Worm (Caenorhabditis elegans) whole organism, late embryonic: ENCODE results near the gene mrpl-35.

Experiments used
- F13H6.1 ChIP-seq: sonication (generic microtip); optimal IDR thresholded peaks from 2 replicates; lab custom pipeline; 2016; ENCODE audit warnings: missing genetic modification characterization, missing compliant biosample characterization
- K02D7.2 ChIP-seq: sonication (generic microtip); optimal IDR thresholded peaks from 2 replicates; lab custom pipeline; 2017; ENCODE audit warnings: mild to moderate bottlenecking, missing genetic modification characterization, missing compliant biosample characterization
- K09A11.1 ChIP-seq: sonication (generic microtip); optimal IDR thresholded peaks from 2 replicates; lab custom pipeline; 2017; ENCODE audit warnings: antibody characterized with exemption, mild to moderate bottlenecking, missing genetic modification characterization, missing compliant biosample characterization; ENCODE audit not compliant: insufficient read depth
- Y22D7AL.16 ChIP-seq: sonication (generic microtip); optimal IDR thresholded peaks from 2 replicates; lab custom pipeline; 2016; ENCODE audit warnings: missing genetic modification characterization, missing compliant biosample characterization
- ceh-18 ChIP-seq: sonication (generic microtip); optimal IDR thresholded peaks from 2 replicates; lab custom pipeline; 2016; ENCODE audit warnings: missing genetic modification characterization, missing compliant biosample characterization
- ceh-22 ChIP-seq: sonication (generic microtip); optimal IDR thresholded peaks from 2 replicates; lab custom pipeline; 2017; ENCODE audit warnings: missing biosample characterization, missing genetic modification characterization
- ceh-24 ChIP-seq: sonication (generic microtip); optimal IDR thresholded peaks from 2 replicates; lab custom pipeline; 2016; ENCODE audit warnings: mild to moderate bottlenecking, missing genetic modification characterization, missing compliant biosample characterization
- ceh-30 ChIP-seq: fragments of 150-350 bp; optimal IDR thresholded peaks from 2 replicates; lab custom pipeline; 2014; ENCODE audit warnings: missing biosample characterization, missing genetic modification characterization
- ceh-31 ChIP-seq: sonication (generic microtip); optimal IDR thresholded peaks from 2 replicates; lab custom pipeline; 2016; ENCODE audit warnings: missing genetic modification characterization, missing compliant biosample characterization
- ceh-34 ChIP-seq: sonication (generic microtip); optimal IDR thresholded peaks from 2 replicates; lab custom pipeline; 2016; ENCODE audit warnings: mild to moderate bottlenecking, missing genetic modification characterization, missing compliant biosample characterization
- ceh-48 ChIP-seq: sonication (generic microtip); optimal IDR thresholded peaks from 2 replicates; lab custom pipeline; 2016; ENCODE audit warnings: missing genetic modification characterization, inconsistent platforms, missing compliant biosample characterization
- ceh-6 ChIP-seq: fragments of 200-800 bp; sonication (Bioruptor generic); optimal IDR thresholded peaks from 2 replicates; lab custom pipeline; 2018; ENCODE audit warnings: mild to moderate bottlenecking, missing genetic modification characterization, missing compliant biosample characterization
- ceh-9 ChIP-seq: sonication (generic microtip); optimal IDR thresholded peaks from 2 replicates; lab custom pipeline; 2016; ENCODE audit warnings: mild to moderate bottlenecking, missing genetic modification characterization, inconsistent platforms, missing compliant biosample characterization
- dve-1 ChIP-seq: sonication (generic microtip); optimal IDR thresholded peaks from 2 replicates; lab custom pipeline; 2017; ENCODE audit warnings: antibody characterized with exemption, mild to moderate bottlenecking, missing genetic modification characterization, missing compliant biosample characterization
- elt-2 ChIP-seq: sonication (generic microtip); optimal IDR thresholded peaks from 2 replicates; lab custom pipeline; 2016; ENCODE audit warnings: missing genetic modification reagents, missing genetic modification characterization, missing compliant biosample characterization
- ets-4 ChIP-seq: sonication (generic microtip); optimal IDR thresholded peaks from 2 replicates; lab custom pipeline; 2016; ENCODE audit warnings: missing genetic modification characterization, missing compliant biosample characterization
- eyg-1 ChIP-seq: sonication (generic microtip); optimal IDR thresholded peaks from 2 replicates; lab custom pipeline; 2016; ENCODE audit warnings: missing genotype, missing genetic modification characterization, missing compliant biosample characterization
- fax-1 ChIP-seq: sonication (generic microtip); optimal IDR thresholded peaks from 2 replicates; lab custom pipeline; 2016; ENCODE audit warnings: missing genotype, missing genetic modification characterization, missing compliant biosample characterization
- fkh-10 ChIP-seq: fragments of 150-350 bp; optimal IDR thresholded peaks from 2 replicates; lab custom pipeline; 2014; ENCODE audit warnings: missing biosample characterization, missing genetic modification reagents, missing genetic modification characterization
- fkh-6 ChIP-seq: sonication (generic microtip); optimal IDR thresholded peaks from 2 replicates; lab custom pipeline; 2016; ENCODE audit warnings: missing genetic modification characterization, missing compliant biosample characterization
- gmeb-2 ChIP-seq: sonication (generic microtip); optimal IDR thresholded peaks from 2 replicates; lab custom pipeline; 2016; ENCODE audit warnings: missing genetic modification characterization, inconsistent platforms, missing compliant biosample characterization
- hlh-30 ChIP-seq: sonication (generic microtip); optimal IDR thresholded peaks from 2 replicates; lab custom pipeline; 2017; ENCODE audit warnings: antibody characterized with exemption, missing genetic modification characterization, missing compliant biosample characterization; ENCODE audit not compliant: insufficient read depth
- hlh-8 ChIP-seq: sonication (generic microtip); optimal IDR thresholded peaks from 2 replicates; lab custom pipeline; 2016; ENCODE audit warnings: missing genotype, missing genetic modification characterization, missing compliant biosample characterization
- lim-6 ChIP-seq: sonication (generic microtip); optimal IDR thresholded peaks from 2 replicates; lab custom pipeline; 2016; ENCODE audit warnings: missing genetic modification characterization, missing compliant biosample characterization
- lin-11 ChIP-seq: fragments of 200-800 bp; sonication (Bioruptor generic); optimal IDR thresholded peaks from 2 replicates; lab custom pipeline; 2018; ENCODE audit warnings: mild to moderate bottlenecking, missing genetic modification characterization, missing compliant biosample characterization
- madf-2 ChIP-seq: sonication (generic microtip); optimal IDR thresholded peaks from 2 replicates; lab custom pipeline; 2017; ENCODE audit warnings: missing genetic modification characterization, missing compliant biosample characterization
- mec-3 ChIP-seq: sonication (generic microtip); optimal IDR thresholded peaks from 2 replicates; lab custom pipeline; 2016; ENCODE audit warnings: borderline replicate concordance, missing genetic modification characterization, missing compliant biosample characterization
- nhr-11 ChIP-seq: fragments of 150-350 bp; optimal IDR thresholded peaks from 2 replicates; lab custom pipeline; 2014; ENCODE audit warnings: missing biosample characterization, missing genetic modification characterization
- nhr-232 ChIP-seq: sonication (generic microtip); optimal IDR thresholded peaks from 2 replicates; lab custom pipeline; 2016; ENCODE audit warnings: missing genetic modification characterization, missing compliant biosample characterization
- odd-2 ChIP-seq: sonication (generic microtip); optimal IDR thresholded peaks from 2 replicates; lab custom pipeline; 2017; ENCODE audit warnings: antibody characterized with exemption, mild to moderate bottlenecking, missing genetic modification characterization, missing compliant biosample characterization
- pat-9 ChIP-seq: fragments of 200-800 bp; sonication (Bioruptor generic); optimal IDR thresholded peaks from 2 replicates; lab custom pipeline; 2018; ENCODE audit warnings: mild to moderate bottlenecking, missing genetic modification characterization, moderate library complexity, missing compliant biosample characterization
- pax-1 ChIP-seq: fragments of 150-350 bp; optimal IDR thresholded peaks from 2 replicates; lab custom pipeline; 2014; ENCODE audit warnings: missing biosample characterization, missing genetic modification characterization
- pha-2 ChIP-seq: sonication (generic microtip); optimal IDR thresholded peaks from 2 replicates; lab custom pipeline; 2017; ENCODE audit warnings: mild to moderate bottlenecking, missing genetic modification characterization, missing compliant biosample characterization
- pha-4 ChIP-seq: fragments of 150-350 bp; optimal IDR thresholded peaks from 2 replicates; lab custom pipeline; 2018; ENCODE audit warnings: missing biosample characterization, missing genetic modification reagents, missing genetic modification characterization
- pqm-1 ChIP-seq: sonication (generic microtip); optimal IDR thresholded peaks from 2 replicates; lab custom pipeline; 2016; ENCODE audit warnings: missing genetic modification characterization, missing compliant biosample characterization
- sox-2 ChIP-seq: fragments of 200-800 bp; sonication (Bioruptor generic); IDR thresholded peaks from 2 replicates; pipeline ENCODE4 v1.3.6; 2022; ENCODE audit warnings: missing genetic modification reagents, missing genetic modification characterization, missing compliant biosample characterization
- sox-4 ChIP-seq: sonication (generic microtip); optimal IDR thresholded peaks from 2 replicates; lab custom pipeline; 2017; ENCODE audit warnings: mild to moderate bottlenecking, missing genetic modification characterization, inconsistent platforms, missing compliant biosample characterization
- syd-9 ChIP-seq: sonication (generic microtip); optimal IDR thresholded peaks from 2 replicates; lab custom pipeline; 2016; ENCODE audit warnings: mild to moderate bottlenecking, missing genetic modification characterization, moderate library complexity, missing compliant biosample characterization
- ttx-3 ChIP-seq: sonication (generic microtip); optimal IDR thresholded peaks from 2 replicates; lab custom pipeline; 2016; ENCODE audit warnings: missing genetic modification reagents, missing genetic modification characterization, missing compliant biosample characterization
- unc-42 ChIP-seq: sonication (generic microtip); optimal IDR thresholded peaks from 2 replicates; lab custom pipeline; 2016; ENCODE audit warnings: missing genotype, missing genetic modification characterization, missing compliant biosample characterization
- unc-86 ChIP-seq: sonication (generic microtip); optimal IDR thresholded peaks from 2 replicates; lab custom pipeline; 2016; ENCODE audit warnings: missing genetic modification characterization, missing compliant biosample characterization
- zip-5 ChIP-seq: sonication (generic microtip); optimal IDR thresholded peaks from 2 replicates; lab custom pipeline; 2016; ENCODE audit warnings: missing genetic modification characterization, missing compliant biosample characterization
- ztf-16 ChIP-seq: sonication (generic microtip); optimal IDR thresholded peaks from 2 replicates; lab custom pipeline; 2017; ENCODE audit warnings: missing genetic modification characterization, missing compliant biosample characterization

The mrpl-35 gene

DNA sequence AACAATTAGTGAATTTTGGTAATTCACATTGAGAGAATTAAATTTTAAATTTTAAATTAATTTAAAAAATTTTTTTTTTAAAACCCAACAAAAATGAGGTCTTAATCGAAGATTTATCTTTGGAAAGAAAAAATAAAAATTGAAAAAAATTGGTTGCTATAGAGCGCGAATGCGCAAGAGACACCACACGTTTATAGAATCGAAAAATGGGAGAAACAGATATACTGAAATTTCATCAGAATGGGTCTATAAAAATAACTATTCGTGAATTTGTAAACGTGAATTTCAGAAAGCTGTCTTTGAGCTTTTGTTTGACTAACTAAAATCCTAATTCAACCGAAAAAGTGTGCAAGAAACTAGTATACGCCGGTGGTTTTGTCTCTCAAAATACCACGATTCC lies 30.4 kb downstream of the mrpl-35 start (continued):
- TF ChIP-seq dve-1 (tag; lab: Kevin White, UChicago) (no peak), unc-86 (no peak), zip-5 (tag; lab: Kevin White, UChicago) (peak; percentile 64), madf-2 (tag; lab: Kevin White, UChicago) (no peak), gmeb-2 (tag; lab: Kevin White, UChicago) (no peak), nhr-11 (tag; lab: Kevin White, UChicago) (no peak), ceh-34 (tag; lab: Kevin White, UChicago) (no peak), fkh-6 (tag; lab: Kevin White, UChicago) (no peak), ttx-3 (tag; lab: Kevin White, UChicago) (peak; percentile 15), pat-9 (tag; lab: Kevin White, UChicago) (no peak), ets-4 (peak; percentile 60), nhr-232 (tag; lab: Kevin White, UChicago) (no peak), pqm-1 (tag; lab: Kevin White, UChicago) (no peak), syd-9 (tag; lab: Kevin White, UChicago) (no peak), fax-1 (peak; percentile 66), ceh-24 (tag; lab: Kevin White, UChicago) (no peak), ceh-22 (tag; lab: Kevin White, UChicago) (no peak), lin-11 (tag; lab: Kevin White, UChicago) (no peak), mec-3 (tag; lab: Kevin White, UChicago) (no peak), sox-4 (tag; lab: Kevin White, UChicago) (no peak), eyg-1 (no peak), F13H6.1 (tag; lab: Kevin White, UChicago) (no peak), ceh-30 (tag; lab: Kevin White, UChicago) (no peak), ceh-48 (no peak), elt-2 (tag; lab: Kevin White, UChicago) (peak; percentile 68), ceh-9 (tag; lab: Kevin White, UChicago) (no peak), lim-6 (tag; lab: Kevin White, UChicago) (no peak), unc-42 (tag; lab: Kevin White, UChicago) (no peak), K09A11.1 (no peak), pax-1 (tag; lab: Kevin White, UChicago) (no peak), ceh-31 (tag; lab: Kevin White, UChicago) (peak; percentile 88), ceh-18 (tag; lab: Kevin White, UChicago) (peak; percentile 1), hlh-30 (tag; lab: Kevin White, UChicago) (no peak), sox-2 (GFP tag; lab: Robert Waterston, UW) (no peak), ceh-6 (GFP tag; lab: Kevin White, UChicago) (no peak), K02D7.2 (tag; lab: Kevin White, UChicago) (no peak), pha-4 (tag; lab: Kevin White, UChicago) (no peak), Y22D7AL.16 (tag; lab: Kevin White, UChicago) (no peak), ztf-16 (peak; percentile 14), hlh-8 (tag; lab: Kevin White, UChicago) (peak; percentile 64), odd-2 (tag; lab: Kevin White, UChicago) (no peak)

- TF ChIP-seq elt-2 (tag; lab: Kevin White, UChicago) = no peak
These were observed 31.1 kb downstream of the mrpl-35 start for ce11 chrIII:3541093-3541492.

DNA sequence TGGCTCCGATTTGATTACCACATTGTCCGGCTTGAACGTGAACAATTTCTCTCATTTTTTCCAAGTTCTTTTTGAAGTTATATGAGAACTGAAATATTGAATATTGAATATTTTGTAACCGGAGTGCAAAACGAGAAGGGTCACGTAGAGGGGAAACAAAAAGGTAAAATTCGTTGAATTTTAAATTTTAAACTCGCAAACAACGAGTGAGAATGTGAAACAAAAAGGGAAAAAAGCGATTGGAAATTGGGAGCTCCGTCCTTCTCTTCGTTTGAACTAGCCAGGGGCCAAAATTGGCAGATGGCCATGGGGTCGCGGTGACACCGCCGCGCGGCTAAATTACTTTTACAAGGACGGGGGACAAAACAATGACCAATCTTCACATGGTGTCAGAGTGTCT lies 31.5 kb downstream of the mrpl-35 start, which contains the start of gene ben-1:
ben-1 (minus strand) TSS at position 101 of the 400 bp plus-strand sequence.
- TF ChIP-seq sox-2 (GFP tag; lab: Robert Waterston, UW) = no peak
- no peak for TF ChIP-seq ceh-31 (tag; lab: Kevin White, UChicago)
- TF ChIP-seq pha-2 (tag; lab: Kevin White, UChicago) = no peak
- TF ChIP-seq fkh-10 (GFP tag; lab: Kevin White, UChicago) = no peak
